Worm (Caenorhabditis elegans): ENCODE measurements around the gene C30A5.10.

DNA sequence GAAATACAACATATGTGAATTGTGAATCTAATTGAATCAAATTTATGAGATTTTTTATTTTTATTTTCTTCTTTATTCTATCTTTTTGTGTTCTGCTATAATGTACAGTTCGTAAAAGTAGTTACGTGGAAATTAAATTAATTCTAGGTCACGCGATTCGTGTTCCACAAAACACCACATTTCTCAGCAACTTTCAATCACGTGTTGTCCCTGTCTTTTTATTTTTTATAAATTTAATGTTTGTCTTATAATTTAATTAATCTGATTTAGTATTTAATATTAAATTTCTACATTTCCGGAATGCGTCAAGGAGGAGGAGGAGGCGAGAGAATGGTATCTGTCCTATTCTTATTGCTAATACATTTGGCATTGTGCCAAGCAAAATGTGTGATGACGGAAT is 48.4 kb upstream of the C30A5.10 start, which contains the start of gene ncr-2:
- TF ChIP-seq nfya-1 (tag; optimal IDR thresholded peaks at IDR 0.05) (no peak), elt-2 (tag; optimal IDR thresholded peaks at IDR 0.05) (no peak), tbx-2 (tag; optimal IDR thresholded peaks at IDR 0.05) (no peak), ama-1 (optimal IDR thresholded peaks at IDR 0.05) (no peak), nhr-11 (tag; optimal IDR thresholded peaks at IDR 0.05) (no peak), nhr-232 (tag; optimal IDR thresholded peaks at IDR 0.05) (no peak), lin-11 (tag; optimal IDR thresholded peaks at IDR 0.05) (no peak)
